Worm (Caenorhabditis elegans): ENCODE measurements around the gene C16E9.2.

C16E9.2 gene

ce11 chrX:6902958-6903357 is 32.6 kb upstream of the C16E9.2 start (continued):
- TF ChIP-seq T23F11.4 (GFP tag; optimal IDR thresholded peaks at IDR 0.05), result peak; percentile 10
- no peak for TF ChIP-seq nhr-11 (tag; optimal IDR thresholded peaks at IDR 0.05)
- peak; percentile 64 for TF ChIP-seq sdc-2 (tag; optimal IDR thresholded peaks at IDR 0.05)
- TF ChIP-seq fax-1 (tag; optimal IDR thresholded peaks at IDR 0.05), result peak; percentile 57
- TF ChIP-seq lin-11 (tag; optimal IDR thresholded peaks at IDR 0.05), result peak; percentile 63
- peak; percentile 40 for TF ChIP-seq tbx-7 (tag; optimal IDR thresholded peaks at IDR 0.05)
- TF ChIP-seq ceh-9 (tag; optimal IDR thresholded peaks at IDR 0.05), result no peak
- TF ChIP-seq C38D4.7 (GFP tag; optimal IDR thresholded peaks at IDR 0.05), result peak; percentile 58
- no peak for TF ChIP-seq F13H6.1 (tag; optimal IDR thresholded peaks at IDR 0.05)
- no peak for TF ChIP-seq ama-1 (optimal IDR thresholded peaks at IDR 0.05)
- peak; percentile 65 for TF ChIP-seq ceh-14 (tag; optimal IDR thresholded peaks at IDR 0.05)
- TF ChIP-seq ref-2 (tag; optimal IDR thresholded peaks at IDR 0.05), result peak; percentile 41
- TF ChIP-seq ceh-19 (GFP tag; optimal IDR thresholded peaks at IDR 0.05), result peak; percentile 62
- TF ChIP-seq sox-4 (tag; optimal IDR thresholded peaks at IDR 0.05), result peak; percentile 61
- TF ChIP-seq ceh-24 (tag; optimal IDR thresholded peaks at IDR 0.05), result peak; percentile 27
- peak; percentile 48 for TF ChIP-seq Y22D7AL.16 (tag; optimal IDR thresholded peaks at IDR 0.05)
- TF ChIP-seq ceh-22 (tag; optimal IDR thresholded peaks at IDR 0.05), result no peak
- peak; percentile 50 for TF ChIP-seq nhr-232 (tag; optimal IDR thresholded peaks at IDR 0.05)
- TF ChIP-seq pag-3 (tag; optimal IDR thresholded peaks at IDR 0.05; ENCODE audit: borderline replicate concordance), result peak; percentile 25
- peak; percentile 46 for TF ChIP-seq ceh-48 (tag; optimal IDR thresholded peaks at IDR 0.05)
- TF ChIP-seq dmd-4 (tag; optimal IDR thresholded peaks at IDR 0.05; ENCODE audit: borderline replicate concordance), result no peak
- TF ChIP-seq che-1 (tag; optimal IDR thresholded peaks at IDR 0.05), result peak; percentile 68
- TF ChIP-seq K09A11.1 (tag; optimal IDR thresholded peaks at IDR 0.05; ENCODE audit: insufficient read depth), result no peak
- peak; percentile 33 for TF ChIP-seq ceh-18 (tag; optimal IDR thresholded peaks at IDR 0.05)
- TF ChIP-seq pqm-1 (tag; optimal IDR thresholded peaks at IDR 0.05), result peak; percentile 64
- no peak for TF ChIP-seq odd-2 (tag; optimal IDR thresholded peaks at IDR 0.05)
- TF ChIP-seq ceh-6 (GFP tag; optimal IDR thresholded peaks at IDR 0.05), result peak; percentile 75
- TF ChIP-seq sox-2 (GFP tag; IDR thresholded peaks at IDR 0.05), result peak; percentile 35; the same call in 1 of the 2 replicates
- TF ChIP-seq eyg-1 (tag; optimal IDR thresholded peaks at IDR 0.05), result no peak
- TF ChIP-seq npax-4 (tag; optimal IDR thresholded peaks at IDR 0.05), result peak; percentile 38
- TF ChIP-seq unc-86 (tag; optimal IDR thresholded peaks at IDR 0.05), result peak; percentile 37
- peak; percentile 40 for TF ChIP-seq nfya-1 (tag; optimal IDR thresholded peaks at IDR 0.05)
- TF ChIP-seq hlh-15 (tag; optimal IDR thresholded peaks at IDR 0.05), result peak; percentile 33

DNA sequence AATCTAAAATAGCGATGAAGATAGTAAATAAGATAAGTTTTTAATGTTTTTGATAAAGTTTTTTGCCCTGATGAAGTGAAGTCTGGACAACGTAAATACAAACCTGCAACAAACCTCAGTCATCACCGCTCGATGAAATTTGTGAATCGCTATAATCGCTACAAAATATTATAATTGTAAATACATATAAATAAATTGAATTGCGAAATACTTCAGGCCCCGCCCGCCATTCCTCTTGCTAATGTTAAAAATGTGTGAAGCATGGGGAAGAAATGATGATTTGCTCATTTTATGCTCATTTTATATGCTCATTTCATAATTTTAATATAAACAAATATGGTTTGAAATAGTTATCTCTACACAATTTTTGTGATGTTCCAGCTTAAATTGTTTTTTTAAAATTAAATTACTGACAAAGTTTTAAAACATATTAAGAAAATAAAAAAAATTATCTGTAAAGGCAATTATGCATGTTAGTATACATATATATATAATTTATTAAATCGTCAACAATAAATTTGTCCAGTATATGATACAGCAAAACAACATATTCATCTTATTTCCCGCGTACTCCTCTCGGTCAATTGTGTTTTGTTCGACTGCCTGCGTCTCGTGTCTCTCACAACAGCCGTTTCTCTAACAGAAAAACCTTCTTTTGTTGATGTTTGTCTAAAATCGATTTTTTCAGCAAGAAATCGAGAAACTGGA is 31.3 kb upstream of the C16E9.2 start, which contains the start of gene sid-5:
Gene sid-5, plus strand, starts transcription at position 658 of the 708 bp plus-strand sequence.
- TF ChIP-seq ceh-24 (tag; optimal IDR thresholded peaks at IDR 0.05), result no peak

ce11 chrX:6905581-6905980 is 29.9 kb upstream of the C16E9.2 start:
- TF ChIP-seq elt-2 (tag; optimal IDR thresholded peaks at IDR 0.05) (peak; percentile 76), ets-4 (tag; optimal IDR thresholded peaks at IDR 0.05) (no peak), rnt-1 (tag; optimal IDR thresholded peaks at IDR 0.05) (no peak), pqm-1 (tag; optimal IDR thresholded peaks at IDR 0.05) (no peak), ceh-2 (tag; optimal IDR thresholded peaks at IDR 0.05) (no peak)

- no peak for TF ChIP-seq ref-2 (tag; optimal IDR thresholded peaks at IDR 0.05)
- no peak for TF ChIP-seq sox-4 (tag; optimal IDR thresholded peaks at IDR 0.05)
- no peak for TF ChIP-seq ets-4 (tag; optimal IDR thresholded peaks at IDR 0.05)
- no peak for TF ChIP-seq K09A11.1 (tag; optimal IDR thresholded peaks at IDR 0.05; ENCODE audit: insufficient read depth)
- TF ChIP-seq fkh-6 (tag; optimal IDR thresholded peaks at IDR 0.05), result no peak
- TF ChIP-seq ceh-9 (tag; optimal IDR thresholded peaks at IDR 0.05), result no peak
- TF ChIP-seq ceh-22 (tag; optimal IDR thresholded peaks at IDR 0.05), result no peak
- TF ChIP-seq ceh-19 (GFP tag; optimal IDR thresholded peaks at IDR 0.05), result no peak
- no peak for TF ChIP-seq odd-2 (tag; optimal IDR thresholded peaks at IDR 0.05)
- TF ChIP-seq ama-1 (optimal IDR thresholded peaks at IDR 0.05), result no peak
- no peak for TF ChIP-seq pha-2 (tag; optimal IDR thresholded peaks at IDR 0.05)
- no peak for TF ChIP-seq gmeb-2 (tag; optimal IDR thresholded peaks at IDR 0.05)
- no peak for TF ChIP-seq unc-3 (GFP tag; conservative IDR thresholded peaks at IDR 0.05)
- TF ChIP-seq unc-3 (tag; optimal IDR thresholded peaks at IDR 0.05), result no peak
- TF ChIP-seq ceh-2 (tag; optimal IDR thresholded peaks at IDR 0.05), result no peak
- no peak for TF ChIP-seq ceh-45 (GFP tag; IDR thresholded peaks at IDR 0.05)
- no peak for TF ChIP-seq ceh-31 (tag; optimal IDR thresholded peaks at IDR 0.05)
Measured at ce11 chrX:6913989-6914388, 21.5 kb upstream of the C16E9.2 start, which contains the start of gene nhx-4. Gene nhx-4 (plus strand): TSS chrX:6914289.

All from whole organism, late embryonic.